Fruit fly (Drosophila melanogaster) whole organism, embryonic: ENCODE measurements around the gene CG12945.
A peak's percentile ranks its signal among the peaks of the same experiment; 100 is the strongest.

Source experiments
- Asciz ChIP-seq: fragments of 200-800 bp; sonication (Bioruptor generic); optimal IDR thresholded peaks from 2 replicates; lab custom pipeline; 2017; ENCODE audit warnings: missing biosample characterization, mild to moderate bottlenecking, missing genetic modification characterization, missing genetic modification reagents
- Atf-2 ChIP-seq: fragments of 200-800 bp; sonication (Bioruptor generic); optimal IDR thresholded peaks from 2 replicates; lab custom pipeline; 2016; ENCODE audit warnings: missing biosample characterization, missing genetic modification characterization
- Awh ChIP-seq: fragments of 200-800 bp; sonication (Bioruptor generic); IDR thresholded peaks from 2 replicates; pipeline ENCODE4, ENCODE4 v1.3.6; 2022; ENCODE audit warnings: missing biosample characterization, missing genetic modification characterization
- Blimp-1 ChIP-seq: fragments of 200-800 bp; sonication (Bioruptor generic); optimal IDR thresholded peaks from 3 replicates; lab custom pipeline; 2018; ENCODE audit warnings: missing biosample characterization, missing genetic modification characterization, mild to moderate bottlenecking, moderate library complexity, missing genetic modification reagents
- CG10543 ChIP-seq: fragments of 200-800 bp; sonication (Bioruptor generic); optimal IDR thresholded peaks from 3 replicates; lab custom pipeline; 2017; ENCODE audit warnings: missing biosample characterization, mild to moderate bottlenecking, missing genetic modification characterization, moderate library complexity
- CG11504 ChIP-seq: fragments of 200-800 bp; sonication (Bioruptor generic); optimal IDR thresholded peaks from 3 replicates; lab custom pipeline; 2019; ENCODE audit warnings: missing biosample characterization, mild to moderate bottlenecking, missing genetic modification characterization, moderate library complexity
- CG11696 ChIP-seq: fragments of 200-800 bp; sonication (Bioruptor generic); IDR thresholded peaks from 2 replicates; pipeline ENCODE4 v1.3.6; 2022; ENCODE audit warnings: missing biosample characterization, missing genetic modification characterization
- CG14667 ChIP-seq: fragments of 200-800 bp; sonication (Bioruptor generic); IDR thresholded peaks from 2 replicates; pipeline ENCODE4 v1.3.6; 2022; ENCODE audit warnings: missing biosample characterization, missing genetic modification characterization
- CG14710 ChIP-seq: fragments of 200-800 bp; sonication (Bioruptor generic); optimal IDR thresholded peaks from 3 replicates; lab custom pipeline; 2019; ENCODE audit warnings: missing biosample characterization, mild to moderate bottlenecking, missing genetic modification characterization, moderate library complexity
- CG1647 ChIP-seq: fragments of 200-800 bp; sonication (Bioruptor generic); optimal IDR thresholded peaks from 3 replicates; lab custom pipeline; 2016; ENCODE audit warnings: missing biosample characterization, missing genetic modification characterization
- CG16863 ChIP-seq: fragments of 200-800 bp; sonication (Bioruptor generic); optimal IDR thresholded peaks from 3 replicates; lab custom pipeline; 2016; ENCODE audit warnings: missing biosample characterization, missing genetic modification characterization
- CG2199 ChIP-seq: fragments of 200-800 bp; sonication (Bioruptor generic); IDR thresholded peaks from 3 replicates; pipeline ENCODE4 v1.3.6; 2022; ENCODE audit warnings: missing biosample characterization, missing genetic modification characterization
- CG30431 ChIP-seq: fragments of 200-800 bp; sonication (Bioruptor generic); optimal IDR thresholded peaks from 2 replicates; lab custom pipeline; 2017; ENCODE audit warnings: missing biosample characterization, missing genetic modification characterization
- CG31441 ChIP-seq: fragments of 200-800 bp; sonication (Bioruptor generic); IDR thresholded peaks from 2 replicates; pipeline ENCODE4 v1.3.6; 2022; ENCODE audit warnings: missing biosample characterization, missing genetic modification characterization
- CG34422 ChIP-seq: fragments of 200-800 bp; sonication (Bioruptor generic); IDR thresholded peaks from 3 replicates; pipeline ENCODE4 v1.3.6; 2022; ENCODE audit warnings: missing biosample characterization, missing genetic modification characterization
- CG42726 ChIP-seq: fragments of 200-800 bp; sonication (Bioruptor generic); IDR thresholded peaks from 2 replicates; pipeline ENCODE4 v1.3.6; 2022; ENCODE audit warnings: missing biosample characterization, missing genetic modification characterization; ENCODE audit not compliant: partially characterized antibody
- CG4404 ChIP-seq: fragments of 200-800 bp; sonication (Bioruptor generic); IDR thresholded peaks from 2 replicates; pipeline ENCODE4 v1.3.6; 2022; ENCODE audit warnings: missing biosample characterization, missing genetic modification characterization
- CG4730 ChIP-seq: fragments of 200-800 bp; sonication (Bioruptor generic); IDR thresholded peaks from 2 replicates; pipeline ENCODE4 v1.3.6; 2022; ENCODE audit warnings: missing biosample characterization, missing genetic modification characterization
- CG5953 ChIP-seq: fragments of 200-800 bp; sonication (Bioruptor generic); IDR thresholded peaks from 2 replicates; pipeline ENCODE4 v1.3.6; 2022; ENCODE audit warnings: missing biosample characterization, missing genetic modification characterization
- CG6765 ChIP-seq: fragments of 200-800 bp; sonication (Bioruptor generic); optimal IDR thresholded peaks from 3 replicates; lab custom pipeline; 2017; ENCODE audit warnings: missing biosample characterization, mild to moderate bottlenecking, missing genetic modification characterization
- CG7928 ChIP-seq: fragments of 200-800 bp; sonication (Bioruptor generic); optimal IDR thresholded peaks from 2 replicates; lab custom pipeline; 2017; ENCODE audit warnings: missing biosample characterization, mild to moderate bottlenecking, missing genetic modification characterization
- CG7987 ChIP-seq: fragments of 200-800 bp; sonication (Bioruptor generic); optimal IDR thresholded peaks from 2 replicates; lab custom pipeline; 2018; ENCODE audit warnings: missing biosample characterization, mild to moderate bottlenecking, missing genetic modification characterization, moderate library complexity
- CG8359 ChIP-seq: fragments of 200-800 bp; sonication (Bioruptor generic); optimal IDR thresholded peaks from 2 replicates; lab custom pipeline; 2017; ENCODE audit warnings: missing biosample characterization, mild to moderate bottlenecking, missing genetic modification characterization, borderline replicate concordance
- CG9727 ChIP-seq: fragments of 200-800 bp; sonication (Bioruptor generic); optimal IDR thresholded peaks from 3 replicates; lab custom pipeline; 2017; ENCODE audit warnings: missing biosample characterization, mild to moderate bottlenecking, missing genetic modification characterization
- CHES-1-like ChIP-seq: fragments of 200-800 bp; sonication (Bioruptor generic); optimal IDR thresholded peaks from 2 replicates; lab custom pipeline; 2016; ENCODE audit warnings: missing biosample characterization, missing genetic modification characterization
- Camta ChIP-seq: fragments of 200-800 bp; sonication (Bioruptor generic); optimal IDR thresholded peaks from 2 replicates; lab custom pipeline; 2016; ENCODE audit warnings: missing biosample characterization, missing genetic modification characterization
- Dek ChIP-seq: fragments of 200-800 bp; sonication (Bioruptor generic); optimal IDR thresholded peaks from 3 replicates; lab custom pipeline; 2019; ENCODE audit warnings: missing biosample characterization, mild to moderate bottlenecking, missing genetic modification characterization, moderate library complexity
- Ets97D ChIP-seq: fragments of 200-800 bp; sonication (Bioruptor generic); optimal IDR thresholded peaks from 3 replicates; lab custom pipeline; 2016; ENCODE audit warnings: missing biosample characterization, missing genetic modification characterization
- H2.0 ChIP-seq: fragments of 200-800 bp; sonication (Bioruptor generic); IDR thresholded peaks from 2 replicates; pipeline ENCODE4 v1.3.6; 2022; ENCODE audit warnings: missing biosample characterization, missing genetic modification characterization
- HLH4C ChIP-seq: fragments of 200-800 bp; sonication (Bioruptor generic); IDR thresholded peaks from 3 replicates; pipeline ENCODE4 v1.3.6; 2022; ENCODE audit warnings: missing biosample characterization, missing genetic modification characterization; ENCODE audit not compliant: partially characterized antibody
- Kr ChIP-seq: fragments of 200-800 bp; sonication (Bioruptor generic); optimal IDR thresholded peaks from 2 replicates; lab custom pipeline; 2017; ENCODE audit warnings: missing biosample characterization, mild to moderate bottlenecking, missing genetic modification characterization
- Lpt ChIP-seq: fragments of >200 bp; optimal IDR thresholded peaks from 2 replicates; lab custom pipeline; 2018; ENCODE audit warnings: missing biosample characterization, missing genetic modification characterization
- Max ChIP-seq: fragments of 200-800 bp; sonication (Bioruptor generic); optimal IDR thresholded peaks from 2 replicates; lab custom pipeline; 2016; ENCODE audit warnings: missing biosample characterization, mild to moderate bottlenecking, missing genetic modification characterization
- Mrtf ChIP-seq: fragments of 200-800 bp; sonication (Bioruptor generic); IDR thresholded peaks from 3 replicates; pipeline ENCODE4 v1.3.6; 2022; ENCODE audit warnings: missing biosample characterization, missing genetic modification characterization
- Sry-β ChIP-seq: fragments of 200-800 bp; sonication (Bioruptor generic); optimal IDR thresholded peaks from 2 replicates; lab custom pipeline; 2018; ENCODE audit warnings: missing biosample characterization, mild to moderate bottlenecking, missing genetic modification characterization, moderate library complexity
- ash1 ChIP-seq: fragments of 200-800 bp; sonication (Bioruptor generic); optimal IDR thresholded peaks from 2 replicates; lab custom pipeline; 2018; ENCODE audit warnings: missing biosample characterization, mild to moderate bottlenecking, missing genetic modification characterization
- btn ChIP-seq: fragments of 200-800 bp; sonication (Bioruptor generic); optimal IDR thresholded peaks from 2 replicates; lab custom pipeline; 2016; ENCODE audit warnings: missing biosample characterization, missing genetic modification characterization
- chif ChIP-seq, 2 experiments: fragments of 200-800 bp; sonication (Bioruptor generic); optimal IDR thresholded peaks; 3 replicates each; lab custom pipeline; 2016; ENCODE audit warnings: missing biosample characterization in 2 of 2, missing genetic modification characterization in 2 of 2
- dati ChIP-seq: fragments of 200-800 bp; sonication (Bioruptor generic); IDR thresholded peaks from 2 replicates; pipeline ENCODE4 v1.3.6; 2022; ENCODE audit warnings: missing biosample characterization, missing genetic modification characterization
- dimm ChIP-seq: fragments of 200-800 bp; sonication (Bioruptor generic); IDR thresholded peaks from 2 replicates; pipeline ENCODE4 v1.3.6; 2022; ENCODE audit warnings: missing biosample characterization, missing genetic modification characterization
- esg ChIP-seq: fragments of 200-800 bp; sonication (Bioruptor generic); conservative IDR thresholded peaks from 2 replicates; pipeline ENCODE4 v1.3.6; 2022; ENCODE audit warnings: missing biosample characterization, missing genetic modification characterization
- ewg ChIP-seq: fragments of 200-800 bp; sonication (Bioruptor generic); optimal IDR thresholded peaks from 3 replicates; lab custom pipeline; 2017; ENCODE audit warnings: mild to moderate bottlenecking, missing biosample characterization, missing genetic modification reagents, missing genetic modification characterization
- ind ChIP-seq: fragments of 200-800 bp; sonication (Bioruptor generic); optimal IDR thresholded peaks from 3 replicates; lab custom pipeline; 2016; ENCODE audit warnings: missing biosample characterization, missing genetic modification characterization
- lab ChIP-seq: fragments of 200-800 bp; sonication (Bioruptor generic); optimal IDR thresholded peaks from 3 replicates; lab custom pipeline; 2017; ENCODE audit warnings: missing biosample characterization, missing genetic modification characterization, mild to moderate bottlenecking, moderate library complexity, missing genetic modification reagents
- nerfin-1 ChIP-seq: fragments of 200-800 bp; sonication (Bioruptor generic); optimal IDR thresholded peaks from 3 replicates; lab custom pipeline; 2019; ENCODE audit warnings: missing biosample characterization, mild to moderate bottlenecking, missing genetic modification characterization, moderate library complexity
- repo ChIP-seq: fragments of 200-800 bp; sonication (Bioruptor generic); optimal IDR thresholded peaks from 2 replicates; lab custom pipeline; 2016; ENCODE audit warnings: missing biosample characterization, missing genetic modification characterization
- sima ChIP-seq: fragments of 200-800 bp; sonication (Bioruptor generic); optimal IDR thresholded peaks from 2 replicates; lab custom pipeline; 2016; ENCODE audit warnings: missing biosample characterization, missing genetic modification characterization
- tin ChIP-seq: fragments of 200-800 bp; sonication (Bioruptor generic); optimal IDR thresholded peaks from 3 replicates; lab custom pipeline; 2016; ENCODE audit warnings: missing biosample characterization, missing genetic modification characterization
- trh ChIP-seq: fragments of 200-800 bp; sonication (Bioruptor generic); optimal IDR thresholded peaks from 2 replicates; lab custom pipeline; 2016; ENCODE audit warnings: missing biosample characterization, missing genetic modification characterization

CG12945 gene

dm6 chr3R:9800644-9801330 is 9.8 kb upstream of the CG12945 start, which contains the start of the genes CG9467 and CG8526 (continued):
- TF ChIP-seq Dek (peak; percentile 72), CG31441 (peak; percentile 97), tin (GFP tag; lab: Kevin White, UChicago) (peak; percentile 76), CG11504 (tag; lab: Kevin White, UChicago) (no peak), CG1647 (GFP tag; lab: Kevin White, UChicago) (peak; percentile 23), Mrtf (GFP tag; lab: Robert Waterston, UW) (0 out of 3 replicates have a peak, but pooled peaks have one; percentile 9), CG7987 (GFP tag; lab: Kevin White, UChicago) (no peak), dati (GFP tag; lab: Robert Waterston, UW) (no peak), btn (GFP tag; lab: Kevin White, UChicago) (no peak), CG4404 (GFP tag; lab: Robert Waterston, UW) (peak; percentile 68), CG16863 (GFP tag; lab: Kevin White, UChicago) (no peak), esg (GFP tag; lab: Robert Waterston, UW) (peak; percentile 46; the same call in 1 of the 2 replicates), CG6765 (GFP tag; lab: Kevin White, UChicago) (peak; percentile 2), CG11696 (no peak), H2.0 (GFP tag; lab: Robert Waterston, UW) (peak; percentile 50), Atf-2 (no peak), Kr (no peak), Lpt (GFP tag; lab: Kevin White, UChicago) (no peak), nerfin-1 (tag; lab: Kevin White, UChicago) (peak; percentile 87), CG34422 (GFP tag; lab: Robert Waterston, UW) (peak; percentile 50; the same call in 1 of the 3 replicates), Awh (GFP tag; lab: Robert Waterston, UW) (no peak), Asciz (no peak), lab (GFP tag; lab: Kevin White, UChicago) (no peak), Blimp-1 (GFP tag; lab: Kevin White, UChicago) (no peak), ind (GFP tag; lab: Kevin White, UChicago) (peak; percentile 79), CG7928 (GFP tag; lab: Kevin White, UChicago) (peak; percentile 76), CG8359 (GFP tag; lab: Kevin White, UChicago) (no peak), CG9727 (GFP tag; lab: Kevin White, UChicago) (peak; percentile 69), Sry-β (GFP tag; lab: Kevin White, UChicago) (peak; percentile 44), ash1 (no peak), repo (no peak), CG2199 (GFP tag; lab: Robert Waterston, UW) (no peak), CG30431 (GFP tag; lab: Kevin White, UChicago) (no peak), Max (GFP tag; lab: Kevin White, UChicago) (peak; percentile 74), sima (GFP tag; lab: Kevin White, UChicago) (no peak), trh (GFP tag; lab: Kevin White, UChicago) (peak; percentile 29), CHES-1-like (GFP tag; lab: Kevin White, UChicago) (no peak), dimm (no peak), ewg (GFP tag; lab: Kevin White, UChicago) (no peak), CG14667 (peak; percentile 48), Ets97D (GFP tag; lab: Kevin White, UChicago) (peak; percentile 43), CG14710 (peak; percentile 90), HLH4C (GFP tag; lab: Robert Waterston, UW) (peak; percentile 71), CG42726 (GFP tag; lab: Robert Waterston, UW) (0 out of 2 replicates have a peak, but pooled peaks have one; percentile 10), chif (GFP tag; optimal IDR thresholded peaks at IDR 0.05; lab: Kevin White, UChicago) (peak in 1 of 2 experiments; percentile 20), Camta (GFP tag; lab: Kevin White, UChicago) (no peak), CG5953 (GFP tag; lab: Robert Waterston, UW) (no peak), CG4730 (GFP tag; lab: Robert Waterston, UW) (0 out of 2 replicates have a peak, but pooled peaks have one; percentile 6), CG10543 (peak; percentile 77)
